Fruit fly (Drosophila melanogaster): ENCODE measurements around the gene Idh.

Idh gene

DNA sequence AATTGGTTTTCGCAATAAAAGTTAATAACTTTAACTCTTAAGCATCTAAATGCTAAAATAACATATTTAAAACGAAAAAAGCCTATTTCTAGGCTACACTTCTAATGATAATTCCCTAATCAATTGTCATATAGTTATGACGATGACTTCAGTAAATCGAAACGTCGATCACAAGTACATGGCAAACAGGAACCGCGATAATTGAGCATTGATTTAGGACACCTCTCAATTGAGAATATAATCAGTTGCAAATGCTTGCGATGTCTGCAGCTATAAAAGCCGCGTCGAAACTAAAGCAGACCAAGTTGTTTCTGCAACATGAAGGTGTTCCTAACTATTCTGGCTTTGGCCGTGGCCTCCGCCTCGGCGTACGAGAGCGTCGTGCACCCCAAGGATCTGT lies 30.5 kb upstream of the Idh start, which contains the start of gene Jon66Ci:
Gene Jon66Ci, plus strand, starts transcription at position 301 of the 400 bp plus-strand sequence.
- no peak for TF ChIP-seq Hey (tag; optimal IDR thresholded peaks at IDR 0.05)
- no peak for TF ChIP-seq CG10147 (GFP tag; optimal IDR thresholded peaks at IDR 0.05)
- no peak for TF ChIP-seq chm (GFP tag; IDR thresholded peaks at IDR 0.05)
- no peak for TF ChIP-seq bigmax (GFP tag; optimal IDR thresholded peaks at IDR 0.05)
- TF ChIP-seq Scr (GFP tag; IDR thresholded peaks at IDR 0.05; ENCODE audit: partially characterized antibody), result no peak
- no peak for TF ChIP-seq CG8478 (optimal IDR thresholded peaks at IDR 0.05)
- TF ChIP-seq ap (GFP tag; IDR thresholded peaks at IDR 0.05), result no peak

DNA sequence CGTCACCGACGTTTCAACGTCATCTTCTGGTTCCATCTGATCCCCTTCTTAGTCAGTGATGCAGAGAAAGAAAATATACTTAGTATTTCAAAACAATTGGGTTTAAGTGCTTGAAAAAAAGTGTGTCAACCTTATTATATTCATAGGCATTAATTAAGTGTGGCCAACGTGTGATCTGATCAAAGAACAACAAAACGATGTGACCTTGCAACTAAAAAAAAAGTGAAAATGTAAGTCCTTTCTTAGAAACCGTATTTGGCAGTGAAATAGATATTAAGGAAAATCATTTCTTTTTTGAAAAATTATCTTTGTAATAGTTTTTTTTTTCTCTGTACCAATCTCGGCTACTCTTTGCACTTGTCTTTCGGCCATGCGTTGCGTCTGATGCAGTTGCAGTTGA lies 24.3 kb upstream of the Idh start:
- TF ChIP-seq rib (GFP tag; IDR thresholded peaks at IDR 0.05), result no peak
- TF ChIP-seq Lhr (GFP tag; optimal IDR thresholded peaks at IDR 0.05), result peak; percentile 4
- TF ChIP-seq bsh (GFP tag; optimal IDR thresholded peaks at IDR 0.05), result peak in 1 of 2 experiments; percentile 61
- TF ChIP-seq NC2β (GFP tag; optimal IDR thresholded peaks at IDR 0.05), result no peak
- peak; percentile 86 for TF ChIP-seq sens (GFP tag)
- peak; percentile 49 for TF ChIP-seq gem (tag; optimal IDR thresholded peaks at IDR 0.05)
- no peak for TF ChIP-seq CG17385 (GFP tag; optimal IDR thresholded peaks at IDR 0.05)
- peak; percentile 29; the same call in 1 of the 2 replicates for TF ChIP-seq CG31441 (GFP tag; IDR thresholded peaks at IDR 0.05)
- peak; percentile 21 for TF ChIP-seq Sox102F (GFP tag; optimal IDR thresholded peaks at IDR 0.05)
- TF ChIP-seq Bteb2 (GFP tag; optimal IDR thresholded peaks at IDR 0.05), result no peak
- TF ChIP-seq CG15011 (GFP tag; optimal IDR thresholded peaks at IDR 0.05), result no peak
- TF ChIP-seq CG2875 (GFP tag; optimal IDR thresholded peaks at IDR 0.05), result no peak
- TF ChIP-seq CG2712 (tag; optimal IDR thresholded peaks at IDR 0.05), result peak; percentile 26
- TF ChIP-seq CG15601 (tag; optimal IDR thresholded peaks at IDR 0.05), result peak; percentile 1
- peak; percentile 31 for TF ChIP-seq Ssrp (tag; optimal IDR thresholded peaks at IDR 0.05)
- TF ChIP-seq CG11504 (tag; optimal IDR thresholded peaks at IDR 0.05), result peak; percentile 58
- TF ChIP-seq phol (tag; optimal IDR thresholded peaks at IDR 0.05), result peak; percentile 47
- TF ChIP-seq CG12391 (tag; optimal IDR thresholded peaks at IDR 0.05), result peak; percentile 7
- peak; percentile 25 for TF ChIP-seq Oli (tag; optimal IDR thresholded peaks at IDR 0.05)
- TF ChIP-seq CG17328 (GFP tag; IDR thresholded peaks at IDR 0.05), result peak; percentile 29; the same call in 1 of the 2 replicates
- TF ChIP-seq zfh1 (GFP tag; IDR thresholded peaks at IDR 0.05), result no peak
- no peak for TF ChIP-seq CG13287 (GFP tag; IDR thresholded peaks at IDR 0.05; ENCODE audit: partially characterized antibody)
- no peak for TF ChIP-seq z (GFP tag; IDR thresholded peaks at IDR 0.05)
- peak; percentile 28 for TF ChIP-seq CG18262 (tag; optimal IDR thresholded peaks at IDR 0.05)
- no peak for TF ChIP-seq CG10274 (GFP tag; optimal IDR thresholded peaks at IDR 0.05)
- peak; percentile 63 for TF ChIP-seq Blimp-1 (GFP tag; optimal IDR thresholded peaks at IDR 0.05)
- no peak for TF ChIP-seq CG17568 (GFP tag; optimal IDR thresholded peaks at IDR 0.05)
- peak; percentile 44 for TF ChIP-seq nmo (GFP tag; optimal IDR thresholded peaks at IDR 0.05)
- TF ChIP-seq PHDP (tag; optimal IDR thresholded peaks at IDR 0.05), result no peak
- peak; percentile 10 for TF ChIP-seq tio (GFP tag; optimal IDR thresholded peaks at IDR 0.05)
- peak; percentile 56 for TF ChIP-seq CG10979 (tag; optimal IDR thresholded peaks at IDR 0.05)
- no peak for TF ChIP-seq CG8281 (tag; optimal IDR thresholded peaks at IDR 0.05)
- TF ChIP-seq D (optimal IDR thresholded peaks at IDR 0.05), result no peak
- TF ChIP-seq D (GFP tag; optimal IDR thresholded peaks at IDR 0.05), result peak; percentile 24
- peak; percentile 74 for TF ChIP-seq stwl (tag; optimal IDR thresholded peaks at IDR 0.05)
- TF ChIP-seq Drgx (GFP tag; IDR thresholded peaks at IDR 0.05), result peak; percentile 56; the same call in 1 of the 2 replicates
- peak; percentile 10 for TF ChIP-seq CG8388 (GFP tag; optimal IDR thresholded peaks at IDR 0.05)
- no peak for TF ChIP-seq Usf (GFP tag; optimal IDR thresholded peaks at IDR 0.05)
- no peak for TF ChIP-seq CG7271 (tag; optimal IDR thresholded peaks at IDR 0.05)
- TF ChIP-seq fd96Cb (tag; optimal IDR thresholded peaks at IDR 0.05), result peak; percentile 25
- peak; percentile 15 for TF ChIP-seq CG14710 (tag; optimal IDR thresholded peaks at IDR 0.05)
- peak; percentile 10 for TF ChIP-seq CG9609 (GFP tag; optimal IDR thresholded peaks at IDR 0.05)

Data from whole organism, embryonic.